Fruit fly (Drosophila melanogaster): ENCODE measurements around the gene CG9636.

The CG9636 gene

DNA sequence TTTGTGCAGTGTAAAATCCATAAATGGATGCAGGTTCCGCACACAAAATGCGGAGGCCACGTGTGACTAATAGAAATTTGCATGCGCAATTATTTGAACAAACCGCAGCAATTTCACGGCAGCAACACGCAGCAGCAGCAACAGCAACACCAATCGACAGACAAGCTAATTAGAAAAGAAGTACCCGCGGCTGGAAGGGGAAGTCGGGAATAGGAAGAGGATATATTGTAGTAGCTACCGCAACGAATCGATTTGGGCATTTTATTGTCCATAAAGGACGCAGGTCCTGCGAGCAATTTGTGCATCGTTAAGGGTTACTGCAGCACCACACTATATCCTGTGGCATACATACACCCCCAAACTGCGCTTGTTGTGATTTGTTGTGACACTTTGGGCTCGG is 50.5 kb downstream of the CG9636 start:
- TF ChIP-seq CG7101 (tag; optimal IDR thresholded peaks at IDR 0.05) (no peak), cic (GFP tag; optimal IDR thresholded peaks at IDR 0.05) (no peak), CG12768 (GFP tag; optimal IDR thresholded peaks at IDR 0.05) (no peak), CG5204 (GFP tag; optimal IDR thresholded peaks at IDR 0.05) (no peak), bab1 (GFP tag; optimal IDR thresholded peaks at IDR 0.05) (no peak), Hr96 (GFP tag; optimal IDR thresholded peaks at IDR 0.05) (no peak), Clk (GFP tag; optimal IDR thresholded peaks at IDR 0.05) (no peak), kay (GFP tag; ENCODE audit: borderline replicate concordance) (no peak), pad (GFP tag; optimal IDR thresholded peaks at IDR 0.05) (no peak), cnc (optimal IDR thresholded peaks at IDR 0.05) (no peak), CG11617 (GFP tag; optimal IDR thresholded peaks at IDR 0.05) (no peak), ovo (GFP tag; optimal IDR thresholded peaks at IDR 0.05) (no peak), CG14711 (tag; optimal IDR thresholded peaks at IDR 0.05) (no peak), toe (GFP tag; optimal IDR thresholded peaks at IDR 0.05) (no peak), tj (GFP tag; optimal IDR thresholded peaks at IDR 0.05) (no peak), CG1620 (GFP tag; optimal IDR thresholded peaks at IDR 0.05) (no peak), Mnt (GFP tag; optimal IDR thresholded peaks at IDR 0.05) (no peak), Crg-1 (GFP tag; optimal IDR thresholded peaks at IDR 0.05) (no peak)

DNA sequence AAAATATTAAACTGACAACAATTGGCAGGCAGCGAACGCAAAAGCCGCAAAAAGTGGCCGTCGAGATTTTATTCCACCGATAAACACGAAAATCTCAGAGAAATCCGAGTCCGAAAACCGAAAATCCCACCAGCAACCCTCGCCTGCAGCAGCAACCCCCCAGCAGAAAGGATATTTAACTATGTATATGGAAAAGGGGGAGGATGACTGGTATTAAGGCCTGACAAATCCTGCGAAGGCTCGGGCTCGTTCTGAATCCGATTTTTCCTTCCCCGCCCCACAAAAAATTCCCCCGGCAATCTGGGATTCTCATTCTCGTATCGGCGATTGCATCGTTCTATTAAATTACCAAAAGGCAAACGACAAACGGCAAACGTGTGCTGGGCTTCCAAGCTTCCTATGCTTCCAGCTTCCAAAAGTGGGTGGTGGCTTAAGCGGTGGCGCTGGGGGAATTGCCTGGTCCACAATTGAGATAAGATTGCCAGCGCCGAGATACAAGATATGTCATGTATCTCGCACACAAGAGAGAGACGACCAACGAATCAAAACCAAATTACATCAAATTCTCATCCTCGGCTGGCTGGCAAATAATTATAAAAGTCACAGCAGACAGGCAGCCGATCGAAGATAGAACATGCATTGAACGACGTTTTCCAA is 51.2 kb downstream of the CG9636 start:
- TF ChIP-seq CG33017 (tag; optimal IDR thresholded peaks at IDR 0.05) (no peak), ovo (GFP tag; optimal IDR thresholded peaks at IDR 0.05) (no peak), cnc (optimal IDR thresholded peaks at IDR 0.05) (no peak), tj (GFP tag; optimal IDR thresholded peaks at IDR 0.05) (no peak), Clk (GFP tag; optimal IDR thresholded peaks at IDR 0.05) (no peak), Hr96 (GFP tag; optimal IDR thresholded peaks at IDR 0.05) (no peak), Crg-1 (GFP tag; optimal IDR thresholded peaks at IDR 0.05) (no peak), Mnt (GFP tag; optimal IDR thresholded peaks at IDR 0.05) (no peak), CG5204 (GFP tag; optimal IDR thresholded peaks at IDR 0.05) (no peak), CG1620 (GFP tag; optimal IDR thresholded peaks at IDR 0.05) (no peak), toe (GFP tag; optimal IDR thresholded peaks at IDR 0.05) (no peak), kay (GFP tag; ENCODE audit: borderline replicate concordance) (no peak), CG14711 (tag; optimal IDR thresholded peaks at IDR 0.05) (no peak), CG7101 (tag; optimal IDR thresholded peaks at IDR 0.05) (no peak), CG7045 (GFP tag; optimal IDR thresholded peaks at IDR 0.05) (no peak), bab1 (GFP tag; optimal IDR thresholded peaks at IDR 0.05) (no peak), pad (GFP tag; optimal IDR thresholded peaks at IDR 0.05) (no peak)

DNA sequence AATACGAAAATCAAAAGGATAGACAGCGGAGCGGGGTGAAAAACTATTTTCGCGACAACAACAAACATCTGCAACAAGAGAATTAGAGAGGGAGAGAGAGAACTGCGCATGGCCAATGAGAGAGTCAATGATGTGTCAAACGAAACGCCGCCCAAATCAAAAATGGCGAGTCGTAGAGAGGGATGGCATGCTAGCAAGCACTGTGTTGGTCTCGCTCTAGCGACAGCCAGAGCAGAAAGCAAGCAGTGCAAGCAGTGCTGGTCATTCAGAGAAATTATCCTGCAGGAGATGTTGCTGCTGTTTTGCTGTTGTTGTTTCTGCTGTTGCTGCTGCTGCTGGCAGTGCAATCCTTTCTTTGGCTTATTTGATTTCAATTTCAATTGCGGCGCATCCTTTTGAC is 52.7 kb downstream of the CG9636 start:
- TF ChIP-seq Crg-1 (GFP tag; optimal IDR thresholded peaks at IDR 0.05) (no peak), cnc (optimal IDR thresholded peaks at IDR 0.05) (no peak), CG1620 (GFP tag; optimal IDR thresholded peaks at IDR 0.05) (no peak), pad (GFP tag; optimal IDR thresholded peaks at IDR 0.05) (peak; percentile 19), Mnt (GFP tag; optimal IDR thresholded peaks at IDR 0.05) (no peak)

Measured in whole organism, adult.